Worm (Caenorhabditis elegans): Measurements from ENCODE around the gene C07A12.7.

The C07A12.7 gene

ce11 chrX:4493439-4494006 lies 28.4 kb downstream of the C07A12.7 start:
- no peak for TF ChIP-seq cebp-1 (GFP tag; IDR thresholded peaks at IDR 0.05)
- TF ChIP-seq cebp-1 (tag; optimal IDR thresholded peaks at IDR 0.05) = no peak
- TF ChIP-seq unc-62 (GFP tag; optimal IDR thresholded peaks at IDR 0.05) = no peak
- TF ChIP-seq ZK185.1 (tag; optimal IDR thresholded peaks at IDR 0.05; ENCODE audit: poor library complexity, severe bottlenecking) = no peak
- no peak for TF ChIP-seq ztf-18 (tag; optimal IDR thresholded peaks at IDR 0.05)
- TF ChIP-seq nfyb-1 (GFP tag; IDR thresholded peaks at IDR 0.05) = no peak
- TF ChIP-seq akir-1 (GFP tag; optimal IDR thresholded peaks at IDR 0.05) = no peak
- no peak for TF ChIP-seq F39B2.1 (GFP tag; IDR thresholded peaks at IDR 0.05)
- TF ChIP-seq gei-17 (GFP tag; optimal IDR thresholded peaks at IDR 0.05) = no peak
- no peak for TF ChIP-seq lin-54 (GFP tag; optimal IDR thresholded peaks at IDR 0.05)
- TF ChIP-seq attf-5 (GFP tag; optimal IDR thresholded peaks at IDR 0.05) = no peak
- no peak for TF ChIP-seq nhr-27 (tag; optimal IDR thresholded peaks at IDR 0.05)
- no peak for TF ChIP-seq egl-18 (GFP tag; IDR thresholded peaks at IDR 0.05)
- no peak for TF ChIP-seq D2030.7 (GFP tag; IDR thresholded peaks at IDR 0.05)
- no peak for TF ChIP-seq mcd-1 (GFP tag; IDR thresholded peaks at IDR 0.05)

ce11 chrX:4492199-4492598 lies 29.7 kb downstream of the C07A12.7 start, which contains the start of gene F46H6.5:
TSS of gene F46H6.5 (minus strand) at chrX:4492208.
- no peak for TF ChIP-seq mxl-1 (tag; optimal IDR thresholded peaks at IDR 0.05)

ce11 chrX:4490400-4490799 lies 31.5 kb downstream of the C07A12.7 start:
- TF ChIP-seq cebp-1 (GFP tag; IDR thresholded peaks at IDR 0.05) (no peak), cebp-1 (tag; optimal IDR thresholded peaks at IDR 0.05) (peak; percentile 91), F10E7.11 (tag; optimal IDR thresholded peaks at IDR 0.05) (no peak), snpc-4 (GFP tag; optimal IDR thresholded peaks at IDR 0.05) (no peak), snpc-4 (tag; optimal IDR thresholded peaks at IDR 0.05) (no peak)

ce11 chrX:4488807-4489336 lies 33.1 kb downstream of the C07A12.7 start, which contains the start of gene ncr-1:
TSS of gene ncr-1 (minus strand) at chrX:4488857.
- TF ChIP-seq cebp-2 (GFP tag; IDR thresholded peaks at IDR 0.05) (no peak), ztf-6 (GFP tag; IDR thresholded peaks at IDR 0.05) (no peak), T26A5.8 (tag; optimal IDR thresholded peaks at IDR 0.05) (no peak), pbrm-1 (GFP tag; IDR thresholded peaks at IDR 0.05) (no peak), madf-10 (tag; optimal IDR thresholded peaks at IDR 0.05) (no peak), snpc-4 (GFP tag; optimal IDR thresholded peaks at IDR 0.05) (no peak), snpc-4 (tag; optimal IDR thresholded peaks at IDR 0.05) (no peak), somi-1 (GFP tag; optimal IDR thresholded peaks at IDR 0.05) (no peak), madf-8 (GFP tag; conservative IDR thresholded peaks at IDR 0.05) (no peak), bed-1 (GFP tag; IDR thresholded peaks at IDR 0.05) (no peak), mxl-1 (tag; optimal IDR thresholded peaks at IDR 0.05) (no peak), lin-35 (GFP tag; optimal IDR thresholded peaks at IDR 0.05) (no peak), egl-44 (GFP tag; IDR thresholded peaks at IDR 0.05) (no peak), bed-2 (GFP tag; IDR thresholded peaks at IDR 0.05) (no peak), lin-40 (tag; optimal IDR thresholded peaks at IDR 0.05) (no peak), fkh-3 (tag; optimal IDR thresholded peaks at IDR 0.05) (no peak), nhr-120 (GFP tag; IDR thresholded peaks at IDR 0.05) (no peak), ztf-25 (GFP tag; IDR thresholded peaks at IDR 0.05) (no peak), madf-6 (GFP tag; IDR thresholded peaks at IDR 0.05) (no peak), nfya-2 (GFP tag; IDR thresholded peaks at IDR 0.05) (no peak)

Measured in whole organism, young adult.